Fruit fly (Drosophila melanogaster) whole organism, embryonic: ENCODE data around the gene CG1463.

Experiments used
- Bgb ChIP-seq: fragments of 200-800 bp; sonication (Bioruptor generic); IDR thresholded peaks from 2 replicates; pipeline ENCODE4 v1.3.6; 2022; ENCODE audit warnings: missing biosample characterization, missing genetic modification characterization; ENCODE audit not compliant: partially characterized antibody
- BtbVII ChIP-seq: fragments of 200-800 bp; sonication (Bioruptor generic); optimal IDR thresholded peaks from 3 replicates; lab custom pipeline; 2017; ENCODE audit warnings: missing biosample characterization, mild to moderate bottlenecking, missing genetic modification characterization
- CG11085 ChIP-seq: fragments of 200-800 bp; sonication (Bioruptor generic); IDR thresholded peaks from 2 replicates; pipeline ENCODE4 v1.3.6; 2022; ENCODE audit warnings: missing biosample characterization, missing genetic modification characterization
- CG11695 ChIP-seq: fragments of 200-800 bp; sonication (Bioruptor generic); IDR thresholded peaks from 3 replicates; pipeline ENCODE4 v1.3.6; 2022; ENCODE audit warnings: missing biosample characterization, missing genetic modification characterization
- CG1233 ChIP-seq: fragments of 200-800 bp; sonication (Bioruptor generic); optimal IDR thresholded peaks from 4 replicates; lab custom pipeline; 2018; ENCODE audit warnings: missing biosample characterization, mild to moderate bottlenecking, missing genetic modification characterization
- CG12391 ChIP-seq: fragments of 200-800 bp; sonication (Bioruptor generic); optimal IDR thresholded peaks from 3 replicates; lab custom pipeline; 2018; ENCODE audit warnings: missing biosample characterization, mild to moderate bottlenecking, missing genetic modification characterization, moderate library complexity
- CG14014 ChIP-seq: fragments of 200-800 bp; sonication (Bioruptor generic); IDR thresholded peaks from 2 replicates; pipeline ENCODE4 v1.3.6; 2022; ENCODE audit warnings: missing biosample characterization, missing genetic modification characterization
- CG15514 ChIP-seq: fragments of 200-800 bp; sonication (Bioruptor generic); optimal IDR thresholded peaks from 3 replicates; lab custom pipeline; 2017; ENCODE audit warnings: missing biosample characterization, missing genetic modification characterization, mild to moderate bottlenecking, moderate library complexity, missing genetic modification reagents
- CG16813 ChIP-seq: fragments of 200-800 bp; sonication (Bioruptor generic); IDR thresholded peaks from 3 replicates; pipeline ENCODE4 v1.3.6; 2022; ENCODE audit warnings: missing biosample characterization, missing genetic modification characterization; ENCODE audit not compliant: partially characterized antibody
- CG17385 ChIP-seq: fragments of 200-800 bp; sonication (Bioruptor generic); optimal IDR thresholded peaks from 3 replicates; lab custom pipeline; 2018; ENCODE audit warnings: missing biosample characterization, mild to moderate bottlenecking, missing genetic modification characterization
- CG1832 ChIP-seq: fragments of 200-800 bp; sonication (Bioruptor generic); optimal IDR thresholded peaks from 2 replicates; lab custom pipeline; 2017; ENCODE audit warnings: missing biosample characterization, mild to moderate bottlenecking, missing genetic modification characterization, inconsistent platforms
- CG2120 ChIP-seq: fragments of 200-800 bp; sonication (Bioruptor generic); optimal IDR thresholded peaks from 3 replicates; lab custom pipeline; 2016; ENCODE audit warnings: missing biosample characterization, missing genetic modification characterization
- CG2129 ChIP-seq: fragments of 200-800 bp; sonication (Bioruptor generic); IDR thresholded peaks from 2 replicates; pipeline ENCODE4 v1.3.6; 2022; ENCODE audit warnings: missing biosample characterization, missing genetic modification characterization; ENCODE audit not compliant: partially characterized antibody
- CG30403 ChIP-seq: fragments of 200-800 bp; sonication (Bioruptor generic); optimal IDR thresholded peaks from 3 replicates; lab custom pipeline; 2016; ENCODE audit warnings: missing biosample characterization, missing genetic modification characterization
- CG30431 ChIP-seq: fragments of 200-800 bp; sonication (Bioruptor generic); optimal IDR thresholded peaks from 2 replicates; lab custom pipeline; 2017; ENCODE audit warnings: missing biosample characterization, missing genetic modification characterization
- CG31224 ChIP-seq: fragments of 200-800 bp; sonication (Bioruptor generic); IDR thresholded peaks from 2 replicates; pipeline ENCODE4 v1.3.6; 2022; ENCODE audit warnings: missing biosample characterization, missing genetic modification characterization
- CG4328 ChIP-seq: fragments of 200-800 bp; sonication (Bioruptor generic); optimal IDR thresholded peaks from 3 replicates; lab custom pipeline; 2017; ENCODE audit warnings: missing biosample characterization, missing genetic modification reagents, missing genetic modification characterization
- CG4424 ChIP-seq: fragments of 200-800 bp; sonication (Bioruptor generic); optimal IDR thresholded peaks from 3 replicates; lab custom pipeline; 2016; ENCODE audit warnings: missing biosample characterization, missing genetic modification characterization
- CG7786 ChIP-seq: fragments of 200-800 bp; sonication (Bioruptor generic); optimal IDR thresholded peaks from 2 replicates; lab custom pipeline; 2016; ENCODE audit warnings: missing biosample characterization, missing genetic modification characterization
- CG8478 ChIP-seq: fragments of >200 bp; optimal IDR thresholded peaks from 2 replicates; lab custom pipeline; 2018
- CG8924 ChIP-seq: fragments of 200-800 bp; optimal IDR thresholded peaks from 3 replicates; lab custom pipeline; 2019; ENCODE audit warnings: missing biosample characterization, mild to moderate bottlenecking, missing genetic modification characterization, moderate library complexity
- CoRest ChIP-seq: fragments of 200-800 bp; sonication (Bioruptor generic); optimal IDR thresholded peaks from 3 replicates; lab custom pipeline; 2018; ENCODE audit warnings: missing biosample characterization, mild to moderate bottlenecking, missing genetic modification characterization, moderate library complexity
- Dp ChIP-seq: fragments of 200-800 bp; sonication (Bioruptor generic); optimal IDR thresholded peaks from 2 replicates; lab custom pipeline; 2018; ENCODE audit warnings: missing biosample characterization, mild to moderate bottlenecking, missing genetic modification characterization, moderate library complexity
- GATAe ChIP-seq: fragments of 200-800 bp; sonication (Bioruptor generic); conservative IDR thresholded peaks from 2 replicates; pipeline ENCODE4 v1.3.6; 2022; ENCODE audit warnings: missing biosample characterization, missing genetic modification characterization
- Gug ChIP-seq: fragments of 200-800 bp; sonication (Bioruptor generic); IDR thresholded peaks from 4 replicates; pipeline ENCODE4 v1.3.6; 2022; ENCODE audit warnings: missing biosample characterization, missing genetic modification characterization
- HmgD ChIP-seq: fragments of 200-800 bp; sonication (Bioruptor generic); optimal IDR thresholded peaks from 3 replicates; lab custom pipeline; 2016; ENCODE audit warnings: missing biosample characterization, missing genetic modification characterization
- Hr39 ChIP-seq: fragments of >200 bp; optimal IDR thresholded peaks from 2 replicates; lab custom pipeline; 2017
- Lhr ChIP-seq: fragments of 200-800 bp; sonication (Bioruptor generic); optimal IDR thresholded peaks from 3 replicates; lab custom pipeline; 2017; ENCODE audit warnings: mild to moderate bottlenecking, missing biosample characterization, missing genetic modification reagents, missing genetic modification characterization
- Neu2 ChIP-seq: fragments of 200-800 bp; sonication (Bioruptor generic); optimal IDR thresholded peaks from 3 replicates; lab custom pipeline; 2016; ENCODE audit warnings: missing biosample characterization, missing genetic modification characterization, borderline replicate concordance
- Ravus ChIP-seq: fragments of 200-800 bp; sonication (Bioruptor generic); IDR thresholded peaks from 2 replicates; pipeline ENCODE4 v1.3.6; 2022; ENCODE audit warnings: missing biosample characterization, missing genetic modification characterization
- Side ChIP-seq: fragments of 200-800 bp; sonication (Bioruptor generic); optimal IDR thresholded peaks from 2 replicates; lab custom pipeline; 2016; ENCODE audit warnings: missing biosample characterization, missing genetic modification characterization
- Sry-β ChIP-seq: fragments of 200-800 bp; sonication (Bioruptor generic); optimal IDR thresholded peaks from 2 replicates; lab custom pipeline; 2018; ENCODE audit warnings: missing biosample characterization, mild to moderate bottlenecking, missing genetic modification characterization, moderate library complexity
- Sry-δ ChIP-seq: fragments of 200-800 bp; sonication (Bioruptor generic); optimal IDR thresholded peaks from 2 replicates; lab custom pipeline; 2016; ENCODE audit warnings: missing biosample characterization, missing genetic modification characterization
- al ChIP-seq: fragments of 200-800 bp; sonication (Bioruptor generic); IDR thresholded peaks from 2 replicates; pipeline ENCODE4 v1.3.6; 2022; ENCODE audit warnings: missing biosample characterization, missing genetic modification characterization
- btn ChIP-seq: fragments of 200-800 bp; sonication (Bioruptor generic); optimal IDR thresholded peaks from 2 replicates; lab custom pipeline; 2016; ENCODE audit warnings: missing biosample characterization, missing genetic modification characterization
- chinmo ChIP-seq: fragments of 200-800 bp; sonication (Bioruptor generic); IDR thresholded peaks from 4 replicates; pipeline ENCODE4 v1.3.6; 2022; ENCODE audit warnings: missing biosample characterization, missing genetic modification characterization; ENCODE audit not compliant: partially characterized antibody
- fd3F ChIP-seq: fragments of 200-800 bp; sonication (Bioruptor generic); optimal IDR thresholded peaks from 2 replicates; lab custom pipeline; 2018; ENCODE audit warnings: missing biosample characterization, mild to moderate bottlenecking, missing genetic modification characterization, moderate library complexity
- ftz-f1 ChIP-seq: fragments of 200-800 bp; sonication (Bioruptor generic); optimal IDR thresholded peaks from 2 replicates; lab custom pipeline; 2016; ENCODE audit warnings: missing biosample characterization, missing genetic modification characterization
- grau ChIP-seq: fragments of 200-800 bp; optimal IDR thresholded peaks from 3 replicates; lab custom pipeline; 2019; ENCODE audit warnings: missing biosample characterization, mild to moderate bottlenecking, missing genetic modification characterization, moderate library complexity
- knrl ChIP-seq: fragments of 200-800 bp; sonication (Bioruptor generic); IDR thresholded peaks from 3 replicates; pipeline ENCODE4 v1.3.6; 2022; ENCODE audit warnings: missing biosample characterization, missing genetic modification characterization; ENCODE audit not compliant: partially characterized antibody
- nau ChIP-seq: fragments of 200-800 bp; sonication (Bioruptor generic); optimal IDR thresholded peaks from 3 replicates; lab custom pipeline; 2017; ENCODE audit warnings: missing biosample characterization, mild to moderate bottlenecking, missing genetic modification characterization, missing genetic modification reagents
- nmo ChIP-seq: fragments of 200-800 bp; sonication (Bioruptor generic); optimal IDR thresholded peaks from 2 replicates; lab custom pipeline; 2018; ENCODE audit warnings: missing biosample characterization, mild to moderate bottlenecking, missing genetic modification characterization, moderate library complexity
- onecut ChIP-seq: fragments of 200-800 bp; sonication (Bioruptor generic); IDR thresholded peaks from 2 replicates; pipeline ENCODE4 v1.3.6; 2022; ENCODE audit warnings: missing biosample characterization, missing genetic modification characterization
- phol ChIP-seq: fragments of 200-800 bp; sonication (Bioruptor generic); optimal IDR thresholded peaks from 3 replicates; lab custom pipeline; 2018; ENCODE audit warnings: missing biosample characterization, mild to moderate bottlenecking, missing genetic modification characterization, moderate library complexity
- scrt ChIP-seq: fragments of 200-800 bp; sonication (Bioruptor generic); optimal IDR thresholded peaks from 2 replicates; lab custom pipeline; 2018; ENCODE audit warnings: missing biosample characterization, mild to moderate bottlenecking, missing genetic modification characterization, moderate library complexity
- sens ChIP-seq: fragments of 200-800 bp; sonication (Bioruptor generic); peaks from one replicate; lab custom pipeline; 2016; ENCODE audit warnings: missing biosample characterization, missing genetic modification characterization
- sens-2 ChIP-seq: fragments of 200-800 bp; sonication (Bioruptor generic); IDR thresholded peaks from 2 replicates; pipeline ENCODE4 v1.3.6; 2022; ENCODE audit warnings: missing biosample characterization, missing genetic modification characterization
- sisA ChIP-seq: fragments of 200-800 bp; sonication (Bioruptor generic); IDR thresholded peaks from 2 replicates; pipeline ENCODE4 v1.3.6; 2022; ENCODE audit warnings: missing biosample characterization, missing genetic modification characterization
- sug ChIP-seq: fragments of 200-800 bp; optimal IDR thresholded peaks from 2 replicates; lab custom pipeline; 2019; ENCODE audit warnings: missing biosample characterization, mild to moderate bottlenecking, missing genetic modification characterization, moderate library complexity
- trh ChIP-seq: fragments of 200-800 bp; sonication (Bioruptor generic); optimal IDR thresholded peaks from 2 replicates; lab custom pipeline; 2016; ENCODE audit warnings: missing biosample characterization, missing genetic modification characterization

CG1463 gene

DNA sequence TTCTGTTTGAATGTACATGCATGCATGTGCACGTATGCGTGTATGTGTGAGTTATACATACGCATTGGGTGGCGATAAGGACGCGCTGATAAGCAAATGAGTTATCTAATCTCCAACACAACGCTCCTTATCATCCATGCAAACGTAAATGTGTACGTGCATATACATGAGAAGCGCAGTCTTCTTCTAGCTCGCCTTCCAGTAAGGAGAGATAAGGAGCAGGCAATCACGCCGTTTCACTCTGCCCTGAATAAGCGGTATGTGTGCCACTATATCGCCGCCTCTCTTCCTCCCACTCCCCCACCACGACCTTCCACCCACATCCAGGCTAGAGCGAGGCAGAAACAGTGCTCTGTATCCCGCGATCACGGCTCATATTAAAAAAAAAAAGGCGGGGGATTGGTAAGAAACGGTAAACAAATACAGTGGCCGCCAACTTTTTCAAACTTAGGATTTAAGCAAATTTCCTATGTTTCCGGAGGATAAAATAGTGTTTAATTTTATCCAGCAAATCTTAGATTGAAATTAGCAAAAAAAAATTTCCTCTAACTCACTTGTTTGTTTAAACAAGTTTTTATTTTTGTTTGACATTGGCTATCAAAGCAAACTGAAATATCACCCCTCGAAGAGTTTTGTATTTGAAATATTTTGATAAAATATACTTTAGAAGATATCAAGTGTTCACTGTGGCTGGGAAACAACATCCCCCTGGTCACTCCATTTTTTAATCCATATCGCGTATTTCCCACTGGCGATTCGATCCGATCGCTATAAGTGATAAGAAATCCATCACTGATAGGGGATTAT is 30.8 kb downstream of the CG1463 start (continued):
- TF ChIP-seq CG12391 (tag; lab: Kevin White, UChicago) (peak; percentile 26), phol (no peak), Ravus (GFP tag; lab: Robert Waterston, UW) (no peak), knrl (GFP tag; lab: Robert Waterston, UW) (no peak), Bgb (GFP tag; lab: Robert Waterston, UW) (peak; percentile 22; the same call in 1 of the 2 replicates), nau (GFP tag; lab: Kevin White, UChicago) (no peak), CG8924 (tag; lab: Kevin White, UChicago) (no peak), Sry-β (no peak), CG17385 (peak; percentile 80), chinmo (GFP tag; lab: Robert Waterston, UW) (no peak), grau (tag; lab: Kevin White, UChicago) (peak; percentile 57), CG30403 (GFP tag; lab: Kevin White, UChicago) (peak; percentile 1), scrt (GFP tag; lab: Kevin White, UChicago) (no peak), CoRest (tag; lab: Kevin White, UChicago) (peak; percentile 14), sens (peak; percentile 84), Dp (no peak), BtbVII (GFP tag; lab: Kevin White, UChicago) (peak; percentile 3), Sry-δ (no peak), sisA (GFP tag; lab: Robert Waterston, UW) (no peak), CG4424 (GFP tag; lab: Kevin White, UChicago) (peak; percentile 23), sug (tag; lab: Kevin White, UChicago) (peak; percentile 31), sens-2 (peak; percentile 78), Gug (GFP tag; lab: Robert Waterston, UW) (no peak), CG15514 (GFP tag; lab: Kevin White, UChicago) (peak; percentile 1), CG11695 (GFP tag; lab: Robert Waterston, UW) (no peak), CG1832 (GFP tag; lab: Kevin White, UChicago) (peak; percentile 68), CG16813 (GFP tag; lab: Robert Waterston, UW) (no peak), Side (no peak), al (GFP tag; lab: Robert Waterston, UW) (no peak), Neu2 (no peak), CG2120 (GFP tag; lab: Kevin White, UChicago) (peak; percentile 43), Lhr (GFP tag; lab: Kevin White, UChicago) (no peak), fd3F (no peak), nmo (GFP tag; lab: Kevin White, UChicago) (no peak), Hr39 (lab: Kevin White, UChicago) (no peak), CG4328 (GFP tag; lab: Kevin White, UChicago) (no peak), CG31224 (no peak), GATAe (GFP tag; lab: Robert Waterston, UW) (peak; percentile 95), CG7786 (peak; percentile 18), CG8478 (lab: Kevin White, UChicago) (no peak), CG2129 (no peak), CG30431 (no peak), trh (GFP tag; lab: Kevin White, UChicago) (no peak), CG1233 (no peak), CG14014 (GFP tag; lab: Robert Waterston, UW) (no peak), ftz-f1 (GFP tag; lab: Kevin White, UChicago) (peak; percentile 14), btn (no peak), HmgD (GFP tag; lab: Kevin White, UChicago) (no peak), CG11085 (no peak), onecut (GFP tag; lab: Robert Waterston, UW) (no peak)
